Worm (Caenorhabditis elegans) whole organism, early embryonic: ENCODE data around the gene rml-4.

ENCODE experiments used
- B0310.2 ChIP-seq: sonication (generic microtip); optimal IDR thresholded peaks from 2 replicates; lab custom pipeline; 2016; ENCODE audit warnings: mild to moderate bottlenecking, missing genetic modification characterization, missing compliant biosample characterization
- F13C5.2 ChIP-seq: sonication (generic microtip); optimal IDR thresholded peaks from 2 replicates; lab custom pipeline; 2017; ENCODE audit warnings: mild to moderate bottlenecking, missing genetic modification characterization, inconsistent platforms, missing compliant biosample characterization
- ama-1 ChIP-seq: fragments of 150-350 bp; optimal IDR thresholded peaks from 2 replicates; lab custom pipeline; 2014
- ceh-36 ChIP-seq: sonication (generic microtip); optimal IDR thresholded peaks from 2 replicates; lab custom pipeline; 2016; ENCODE audit warnings: missing genetic modification characterization, inconsistent platforms, missing compliant biosample characterization
- flt-1 ChIP-seq: fragments of 200-800 bp; sonication (Bioruptor generic); IDR thresholded peaks from 2 replicates; pipeline ENCODE4 v1.3.6; 2022; ENCODE audit warnings: missing genetic modification characterization, missing compliant biosample characterization
- hmbx-1 ChIP-seq: sonication (generic microtip); optimal IDR thresholded peaks from 2 replicates; lab custom pipeline; 2016; ENCODE audit warnings: mild to moderate bottlenecking, missing genetic modification characterization, missing compliant biosample characterization
- hmg-4 ChIP-seq: fragments of 200-800 bp; sonication (Bioruptor generic); optimal IDR thresholded peaks from 2 replicates; lab custom pipeline; 2018; ENCODE audit warnings: mild to moderate bottlenecking, missing genetic modification characterization, missing compliant biosample characterization
- hnd-1 ChIP-seq: sonication (generic microtip); optimal IDR thresholded peaks from 2 replicates; lab custom pipeline; 2016; ENCODE audit warnings: missing genetic modification characterization, missing compliant biosample characterization
- sea-1 ChIP-seq: fragments of 200-800 bp; sonication (Bioruptor generic); conservative IDR thresholded peaks from 2 replicates; pipeline ENCODE4 v1.3.6; 2022; ENCODE audit warnings: missing genetic modification characterization, missing compliant biosample characterization
- tbx-11 ChIP-seq: fragments of 200-800 bp; sonication (Bioruptor generic); IDR thresholded peaks from 2 replicates; pipeline ENCODE4 v1.3.6; 2022; ENCODE audit warnings: missing genetic modification characterization, missing compliant biosample characterization

DNA sequence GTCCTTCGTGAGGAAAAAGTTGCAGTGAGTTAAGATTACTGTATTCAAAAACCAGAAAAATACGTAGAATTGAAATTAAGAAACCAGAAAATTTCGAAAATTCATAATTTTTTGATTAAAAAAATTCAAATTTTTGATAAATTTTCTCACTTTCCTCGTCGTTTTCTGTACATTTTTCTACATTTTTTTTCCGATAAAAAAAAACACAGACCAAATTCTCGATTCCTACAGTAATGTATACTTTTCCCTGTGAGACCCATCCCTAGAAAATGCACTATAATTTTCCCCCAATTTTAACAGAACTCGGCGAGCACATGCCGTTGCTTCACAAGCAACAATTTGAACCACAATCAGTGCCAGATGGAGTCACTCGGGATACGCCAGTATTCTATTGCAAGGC lies 45.0 kb downstream of the rml-4 start, which contains the start of gene athp-2:
- TF ChIP-seq ama-1 (lab: Kevin White, UChicago) (no peak), ceh-36 (tag; lab: Kevin White, UChicago) (no peak), hmbx-1 (tag; lab: Kevin White, UChicago) (no peak), hmg-4 (GFP tag; lab: Kevin White, UChicago) (no peak), flt-1 (GFP tag; lab: Robert Waterston, UW) (no peak), tbx-11 (no peak), F13C5.2 (no peak), hnd-1 (no peak), sea-1 (no peak), B0310.2 (tag; lab: Kevin White, UChicago) (no peak)
